Worm (Caenorhabditis elegans) whole organism, L2 larva: ENCODE measurements around the gene F21C10.13.

Experiments used
- R02D3.7 ChIP-seq: fragments of 150-350 bp; optimal IDR thresholded peaks from 2 replicates; lab custom pipeline; 2014; ENCODE audit warnings: missing biosample characterization, missing genetic modification characterization
- alr-1 ChIP-seq: fragments of 150-350 bp; optimal IDR thresholded peaks from 2 replicates; lab custom pipeline; 2014; ENCODE audit warnings: missing biosample characterization, missing genetic modification characterization
- dmd-4 ChIP-seq: sonication (generic microtip); optimal IDR thresholded peaks from 2 replicates; lab custom pipeline; 2017; ENCODE audit warnings: missing biosample characterization, missing genetic modification characterization
- nhr-11 ChIP-seq: fragments of 150-350 bp; optimal IDR thresholded peaks from 2 replicates; lab custom pipeline; 2014; ENCODE audit warnings: missing biosample characterization, missing genetic modification characterization
- nhr-129 ChIP-seq: fragments of 150-350 bp; optimal IDR thresholded peaks from 2 replicates; lab custom pipeline; 2014; ENCODE audit warnings: missing biosample characterization, missing genetic modification characterization
- nhr-237 ChIP-seq: fragments of 150-350 bp; optimal IDR thresholded peaks from 2 replicates; lab custom pipeline; 2014; ENCODE audit warnings: missing biosample characterization, missing genetic modification characterization

DNA sequence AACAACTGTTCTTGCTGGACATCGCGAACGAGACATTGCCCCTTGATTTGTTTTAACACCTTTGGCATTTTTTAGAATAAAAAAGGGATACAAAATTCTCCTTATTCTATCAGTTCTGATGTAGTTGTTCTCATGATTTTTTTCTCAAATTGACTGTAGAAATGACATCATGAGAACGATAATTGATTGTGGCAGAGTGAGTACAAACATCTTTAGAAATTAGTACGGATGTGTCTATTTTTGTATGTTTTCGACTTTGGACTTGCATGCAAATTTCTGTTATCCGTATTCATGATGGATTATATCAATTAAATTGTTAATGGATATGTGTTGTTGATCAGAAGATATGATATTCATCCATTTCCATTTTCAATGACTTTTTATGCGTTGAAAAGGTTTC is 26.0 kb downstream of the F21C10.13 start:
- TF ChIP-seq nhr-11 (no peak), alr-1 (tag; lab: Kevin White, UChicago) (no peak), nhr-237 (no peak), nhr-129 (no peak), dmd-4 (no peak), R02D3.7 (no peak)
